Worm (Caenorhabditis elegans): ENCODE data around the gene hmgs-1.

Gene hmgs-1

DNA sequence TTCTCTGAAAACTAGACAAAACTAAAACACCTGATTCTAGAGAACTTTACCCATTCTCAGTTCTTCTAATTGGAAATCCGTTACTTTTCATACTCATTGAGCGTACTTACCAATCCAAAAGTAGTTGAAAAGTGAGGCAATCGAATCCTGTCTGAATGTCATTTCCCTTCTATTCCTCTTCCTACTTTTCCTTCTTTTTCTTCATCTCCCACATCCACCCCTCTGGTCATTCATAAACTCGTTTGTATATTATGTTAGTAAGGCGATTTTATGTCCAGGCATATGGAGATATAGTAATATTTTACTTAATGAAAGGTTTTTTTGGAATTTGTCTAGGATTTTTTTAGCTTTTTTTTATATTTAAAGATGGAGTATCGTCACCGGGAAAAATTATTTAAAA lies 23.9 kb upstream of the hmgs-1 start:
- TF ChIP-seq ztf-23 (GFP tag; IDR thresholded peaks at IDR 0.05): no peak
- no peak for TF ChIP-seq ztf-29 (GFP tag; IDR thresholded peaks at IDR 0.05)
- no peak for TF ChIP-seq klf-2 (GFP tag; conservative IDR thresholded peaks at IDR 0.05)
- TF ChIP-seq T22C8.4 (GFP tag; IDR thresholded peaks at IDR 0.05): no peak
- no peak for TF ChIP-seq ref-1 (GFP tag; conservative IDR thresholded peaks at IDR 0.05)
- no peak for TF ChIP-seq cog-1 (tag; optimal IDR thresholded peaks at IDR 0.05)
- no peak for TF ChIP-seq med-1 (GFP tag; optimal IDR thresholded peaks at IDR 0.05; ENCODE audit: insufficient read depth)
- TF ChIP-seq flt-1 (GFP tag; IDR thresholded peaks at IDR 0.05): no peak
- no peak for TF ChIP-seq tab-1 (GFP tag; IDR thresholded peaks at IDR 0.05)

DNA sequence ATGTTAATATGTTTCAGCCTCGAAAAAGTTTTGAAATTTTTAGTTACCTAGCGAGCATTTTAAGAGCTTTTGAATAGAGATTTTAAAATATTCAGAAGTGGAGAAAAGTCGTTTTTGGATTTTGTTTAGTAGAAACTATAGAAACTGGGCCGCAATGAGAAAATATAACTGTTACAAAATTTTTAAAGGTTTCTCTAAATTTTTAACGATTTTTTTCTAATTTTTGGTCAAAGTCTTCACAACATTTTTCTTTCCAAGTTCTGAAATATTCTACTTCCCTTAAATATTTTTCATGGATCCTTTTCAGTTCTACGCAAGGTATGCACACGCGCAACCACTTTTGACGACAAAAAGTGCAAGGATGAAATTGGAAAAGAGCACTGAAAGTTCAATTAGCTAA lies 21.1 kb upstream of the hmgs-1 start, which contains the start of gene peli-1:
peli-1 (plus strand) TSS at position 301 of the 400 bp plus-strand sequence.
- TF ChIP-seq cog-1 (tag; optimal IDR thresholded peaks at IDR 0.05) (no peak), flt-1 (GFP tag; IDR thresholded peaks at IDR 0.05) (no peak), med-1 (GFP tag; optimal IDR thresholded peaks at IDR 0.05; ENCODE audit: insufficient read depth) (no peak), klf-2 (GFP tag; conservative IDR thresholded peaks at IDR 0.05) (no peak), ztf-23 (GFP tag; IDR thresholded peaks at IDR 0.05) (no peak)

ce11 chrV:5704467-5704866 lies 20.1 kb upstream of the hmgs-1 start:
- TF ChIP-seq tab-1 (GFP tag; IDR thresholded peaks at IDR 0.05) (no peak), ref-1 (GFP tag; conservative IDR thresholded peaks at IDR 0.05) (no peak), cog-1 (tag; optimal IDR thresholded peaks at IDR 0.05) (no peak), ztf-23 (GFP tag; IDR thresholded peaks at IDR 0.05) (no peak), ztf-29 (GFP tag; IDR thresholded peaks at IDR 0.05) (no peak)

DNA sequence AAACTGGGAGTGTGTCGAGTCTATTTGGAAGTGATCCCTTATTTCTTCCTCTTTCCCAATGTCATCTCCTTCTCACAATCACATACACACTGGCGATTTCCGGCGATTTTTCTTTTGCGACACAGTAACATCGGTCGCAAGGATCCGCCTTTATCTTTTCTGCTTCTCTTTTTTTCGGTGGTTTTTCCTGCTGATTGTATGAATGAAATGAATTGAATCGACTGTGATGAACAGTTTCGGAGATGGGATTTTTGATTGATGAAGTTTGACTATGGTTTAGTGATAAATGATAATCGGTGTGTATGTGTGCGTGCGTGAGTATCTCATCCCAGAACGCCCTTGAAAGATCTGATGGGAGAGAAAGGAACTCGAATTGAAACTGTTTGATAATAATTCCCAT lies 16.7 kb upstream of the hmgs-1 start:
- TF ChIP-seq ztf-29 (GFP tag; IDR thresholded peaks at IDR 0.05): no peak
- TF ChIP-seq cog-1 (tag; optimal IDR thresholded peaks at IDR 0.05): no peak
- no peak for TF ChIP-seq med-1 (GFP tag; optimal IDR thresholded peaks at IDR 0.05; ENCODE audit: insufficient read depth)
- no peak for TF ChIP-seq ztf-23 (GFP tag; IDR thresholded peaks at IDR 0.05)

- no peak for TF ChIP-seq med-1 (GFP tag; optimal IDR thresholded peaks at IDR 0.05; ENCODE audit: insufficient read depth)
- TF ChIP-seq klf-2 (GFP tag; conservative IDR thresholded peaks at IDR 0.05): no peak
- no peak for TF ChIP-seq tab-1 (GFP tag; IDR thresholded peaks at IDR 0.05)
- no peak for TF ChIP-seq ref-1 (GFP tag; conservative IDR thresholded peaks at IDR 0.05)
- TF ChIP-seq T22C8.4 (GFP tag; IDR thresholded peaks at IDR 0.05): no peak
- TF ChIP-seq cog-1 (tag; optimal IDR thresholded peaks at IDR 0.05): no peak
- no peak for TF ChIP-seq flt-1 (GFP tag; IDR thresholded peaks at IDR 0.05)
- TF ChIP-seq ztf-23 (GFP tag; IDR thresholded peaks at IDR 0.05): no peak
- TF ChIP-seq ztf-29 (GFP tag; IDR thresholded peaks at IDR 0.05): no peak
Measured at ce11 chrV:5699835-5700441, 15.5 kb upstream of the hmgs-1 start, which contains the start of gene clec-1. Gene clec-1 (plus strand): TSS chrV:5700154.

DNA sequence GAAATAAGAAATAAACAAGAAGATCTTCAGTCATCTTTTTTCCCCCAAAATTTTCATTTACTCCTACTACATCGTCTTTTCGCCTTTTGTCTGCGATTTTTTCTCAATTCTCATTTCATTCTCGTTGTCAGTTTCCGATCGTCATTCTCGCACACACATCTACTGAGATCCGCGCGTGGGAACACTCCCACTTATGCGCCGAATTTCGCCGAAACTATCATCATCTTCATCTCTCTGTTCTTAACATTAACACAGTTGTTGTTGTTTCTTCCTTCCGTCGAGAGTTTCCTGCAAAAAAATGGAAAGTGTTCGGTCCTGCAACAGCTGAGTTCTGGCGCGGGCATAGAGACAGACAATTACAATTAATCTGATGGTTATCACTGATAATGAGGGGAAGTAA lies 13.2 kb upstream of the hmgs-1 start:
- TF ChIP-seq ref-1 (GFP tag; conservative IDR thresholded peaks at IDR 0.05) (no peak), ztf-29 (GFP tag; IDR thresholded peaks at IDR 0.05) (no peak), ztf-23 (GFP tag; IDR thresholded peaks at IDR 0.05) (no peak), T22C8.4 (GFP tag; IDR thresholded peaks at IDR 0.05) (no peak), klf-2 (GFP tag; conservative IDR thresholded peaks at IDR 0.05) (no peak), flt-1 (GFP tag; IDR thresholded peaks at IDR 0.05) (no peak), tab-1 (GFP tag; IDR thresholded peaks at IDR 0.05) (no peak), med-1 (GFP tag; optimal IDR thresholded peaks at IDR 0.05; ENCODE audit: insufficient read depth) (no peak), cog-1 (tag; optimal IDR thresholded peaks at IDR 0.05) (no peak)

- TF ChIP-seq ztf-29 (GFP tag; IDR thresholded peaks at IDR 0.05): no peak
- TF ChIP-seq cog-1 (tag; optimal IDR thresholded peaks at IDR 0.05): no peak
- TF ChIP-seq ztf-23 (GFP tag; IDR thresholded peaks at IDR 0.05): no peak
Measured at ce11 chrV:5696177-5696576, 11.8 kb upstream of the hmgs-1 start.

- no peak for TF ChIP-seq ztf-23 (GFP tag; IDR thresholded peaks at IDR 0.05)
- TF ChIP-seq tab-1 (GFP tag; IDR thresholded peaks at IDR 0.05): no peak
- no peak for TF ChIP-seq ref-1 (GFP tag; conservative IDR thresholded peaks at IDR 0.05)
- TF ChIP-seq ztf-29 (GFP tag; IDR thresholded peaks at IDR 0.05): no peak
- no peak for TF ChIP-seq flt-1 (GFP tag; IDR thresholded peaks at IDR 0.05)
- TF ChIP-seq med-1 (GFP tag; optimal IDR thresholded peaks at IDR 0.05; ENCODE audit: insufficient read depth): no peak
Measured at ce11 chrV:5695635-5696034, 11.2 kb upstream of the hmgs-1 start.

ce11 chrV:5693595-5693994 lies 9.2 kb upstream of the hmgs-1 start:
- TF ChIP-seq klf-2 (GFP tag; conservative IDR thresholded peaks at IDR 0.05): no peak
- no peak for TF ChIP-seq flt-1 (GFP tag; IDR thresholded peaks at IDR 0.05)
- TF ChIP-seq ztf-29 (GFP tag; IDR thresholded peaks at IDR 0.05): no peak
- no peak for TF ChIP-seq ztf-23 (GFP tag; IDR thresholded peaks at IDR 0.05)
- no peak for TF ChIP-seq cog-1 (tag; optimal IDR thresholded peaks at IDR 0.05)
- no peak for TF ChIP-seq med-1 (GFP tag; optimal IDR thresholded peaks at IDR 0.05; ENCODE audit: insufficient read depth)
- no peak for TF ChIP-seq T22C8.4 (GFP tag; IDR thresholded peaks at IDR 0.05)
- TF ChIP-seq tab-1 (GFP tag; IDR thresholded peaks at IDR 0.05): no peak
- TF ChIP-seq ref-1 (GFP tag; conservative IDR thresholded peaks at IDR 0.05): no peak

- TF ChIP-seq flt-1 (GFP tag; IDR thresholded peaks at IDR 0.05) (no peak), ztf-29 (GFP tag; IDR thresholded peaks at IDR 0.05) (no peak), ref-1 (GFP tag; conservative IDR thresholded peaks at IDR 0.05) (no peak), klf-2 (GFP tag; conservative IDR thresholded peaks at IDR 0.05) (no peak), cog-1 (tag; optimal IDR thresholded peaks at IDR 0.05) (no peak), tab-1 (GFP tag; IDR thresholded peaks at IDR 0.05) (no peak), T22C8.4 (GFP tag; IDR thresholded peaks at IDR 0.05) (no peak), med-1 (GFP tag; optimal IDR thresholded peaks at IDR 0.05; ENCODE audit: insufficient read depth) (no peak), ztf-23 (GFP tag; IDR thresholded peaks at IDR 0.05) (no peak)
Measured at ce11 chrV:5691665-5692407, 7.4 kb upstream of the hmgs-1 start, which contains the start of gene F25B4.8. Gene F25B4.8 (minus strand): TSS chrV:5691715.

Data from whole organism, midembryonic.